Worm (Caenorhabditis elegans) whole organism, late embryonic: ENCODE data around the gene F54E2.5.

Experiments used
- ama-1 ChIP-seq: fragments of 150-350 bp; optimal IDR thresholded peaks from 2 replicates; lab custom pipeline; 2014
- elt-2 ChIP-seq: sonication (generic microtip); optimal IDR thresholded peaks from 2 replicates; lab custom pipeline; 2016; ENCODE audit warnings: missing genetic modification reagents, missing genetic modification characterization, missing compliant biosample characterization
- eyg-1 ChIP-seq: sonication (generic microtip); optimal IDR thresholded peaks from 2 replicates; lab custom pipeline; 2016; ENCODE audit warnings: missing genotype, missing genetic modification characterization, missing compliant biosample characterization
- nhr-232 ChIP-seq: sonication (generic microtip); optimal IDR thresholded peaks from 2 replicates; lab custom pipeline; 2016; ENCODE audit warnings: missing genetic modification characterization, missing compliant biosample characterization
- tbx-2 ChIP-seq: sonication (generic microtip); optimal IDR thresholded peaks from 2 replicates; lab custom pipeline; 2016; ENCODE audit warnings: missing genetic modification characterization, missing compliant biosample characterization
- tbx-7 ChIP-seq: sonication (generic microtip); optimal IDR thresholded peaks from 2 replicates; lab custom pipeline; 2016; ENCODE audit warnings: missing genotype, missing genetic modification characterization, missing compliant biosample characterization

ce11 chrV:2771560-2771959 lies 44.3 kb downstream of the F54E2.5 start, which contains the start of gene srh-56:
- TF ChIP-seq ama-1 = no peak
- no peak for TF ChIP-seq elt-2
- no peak for TF ChIP-seq tbx-7 (tag; lab: Kevin White, UChicago)
- TF ChIP-seq nhr-232 (tag; lab: Kevin White, UChicago) = no peak
- no peak for TF ChIP-seq eyg-1
- TF ChIP-seq tbx-2 (tag; lab: Kevin White, UChicago) = no peak
